Worm (Caenorhabditis elegans): ENCODE data around the gene ugt-11.

- TF ChIP-seq ceh-88 (GFP tag; IDR thresholded peaks at IDR 0.05) = no peak
- no peak for TF ChIP-seq nhr-11 (tag; optimal IDR thresholded peaks at IDR 0.05)
- TF ChIP-seq nhr-28 (tag; optimal IDR thresholded peaks at IDR 0.05) = no peak
- no peak for TF ChIP-seq sox-4 (tag; optimal IDR thresholded peaks at IDR 0.05)
- TF ChIP-seq nhr-76 (tag; optimal IDR thresholded peaks at IDR 0.05) = no peak
- TF ChIP-seq ceh-82 (tag; optimal IDR thresholded peaks at IDR 0.05) = no peak
- TF ChIP-seq skn-1 (tag; optimal IDR thresholded peaks at IDR 0.05) = no peak
- TF ChIP-seq nhr-85 (tag) = no peak
These were observed 13.5 kb downstream of the ugt-11 start, which contains the start of gene str-32 for ce11 chrV:4881377-4881776.

All from whole organism, L1 larva.